Worm (Caenorhabditis elegans) whole organism, L4 larva: ENCODE measurements around the gene fbxc-30.
A peak's percentile ranks its signal among the peaks of the same experiment; 100 is the strongest.

Source experiments
- D1046.2 ChIP-seq: fragments of 200-800 bp; sonication (Bioruptor generic); IDR thresholded peaks from 2 replicates; pipeline ENCODE4 v1.3.6; 2022; ENCODE audit warnings: missing genetic modification characterization, missing compliant biosample characterization
- F10B5.3 ChIP-seq: sonication (generic microtip); optimal IDR thresholded peaks from 2 replicates; lab custom pipeline; 2016; ENCODE audit warnings: mild to moderate bottlenecking, missing genetic modification characterization, missing compliant biosample characterization
- F44E2.7 ChIP-seq: fragments of 200-800 bp; sonication (Bioruptor generic); IDR thresholded peaks from 2 replicates; pipeline ENCODE4 v2.1.2; 2022; ENCODE audit warnings: missing genetic modification characterization, missing compliant biosample characterization
- T26A8.4 ChIP-seq: fragments of 200-800 bp; sonication (Bioruptor generic); IDR thresholded peaks from 2 replicates; pipeline ENCODE4 v1.3.6; 2022; ENCODE audit warnings: missing genetic modification characterization, missing compliant biosample characterization
- Y48G9A.11 ChIP-seq: fragments of 200-800 bp; sonication (Bioruptor generic); IDR thresholded peaks from 2 replicates; pipeline ENCODE4 v1.3.6; 2022; ENCODE audit warnings: missing genetic modification reagents, missing genetic modification characterization, missing compliant biosample characterization
- Y5F2A.4 ChIP-seq: fragments of 200-800 bp; sonication (Bioruptor generic); optimal IDR thresholded peaks from 2 replicates; lab custom pipeline; 2018; ENCODE audit warnings: mild to moderate bottlenecking, missing genetic modification characterization, missing compliant biosample characterization
- ZK337.2 ChIP-seq: fragments of 200-800 bp; sonication (Bioruptor generic); IDR thresholded peaks from 2 replicates; pipeline ENCODE4 v1.3.6; 2022; ENCODE audit warnings: missing genetic modification reagents, missing genetic modification characterization, missing compliant biosample characterization
- arid-1 ChIP-seq: fragments of 200-800 bp; sonication (Bioruptor generic); conservative IDR thresholded peaks from 2 replicates; pipeline ENCODE4 v1.3.6; 2022; ENCODE audit warnings: missing genetic modification reagents, missing genetic modification characterization, missing compliant biosample characterization
- ceh-20 ChIP-seq: fragments of 200-800 bp; sonication (Bioruptor generic); IDR thresholded peaks from 2 replicates; pipeline ENCODE4 v1.3.6; 2022; ENCODE audit warnings: missing genetic modification reagents, missing genetic modification characterization, missing compliant biosample characterization
- ceh-28 ChIP-seq: fragments of 150-350 bp; optimal IDR thresholded peaks from 2 replicates; lab custom pipeline; 2014; ENCODE audit warnings: missing biosample characterization, missing genetic modification reagents, missing genetic modification characterization
- ceh-32 ChIP-seq: sonication (generic microtip); optimal IDR thresholded peaks from 2 replicates; lab custom pipeline; 2016; ENCODE audit warnings: mild to moderate bottlenecking, missing genetic modification characterization, missing compliant biosample characterization; ENCODE audit not compliant: poor library complexity
- ceh-44 ChIP-seq: fragments of 200-800 bp; sonication (Bioruptor generic); IDR thresholded peaks from 2 replicates; pipeline ENCODE4 v1.3.6; 2022; ENCODE audit warnings: missing genetic modification reagents, missing genetic modification characterization, missing compliant biosample characterization
- ceh-62 ChIP-seq: sonication (generic microtip); optimal IDR thresholded peaks from 2 replicates; lab custom pipeline; 2017; ENCODE audit warnings: missing biosample characterization, missing genetic modification characterization
- ces-1 ChIP-seq: fragments of 150-350 bp; sonication (generic microtip); optimal IDR thresholded peaks from 4 replicates; lab custom pipeline; 2014; ENCODE audit warnings: missing biosample characterization, missing genetic modification reagents, missing genetic modification characterization
- ctbp-1 ChIP-seq: fragments of 200-800 bp; sonication (Bioruptor generic); IDR thresholded peaks from 2 replicates; pipeline ENCODE4 v1.3.6; 2022; ENCODE audit warnings: missing genetic modification reagents, missing genetic modification characterization, missing compliant biosample characterization
- daf-12 ChIP-seq: fragments of 150-350 bp; optimal IDR thresholded peaks from 2 replicates; lab custom pipeline; 2014; ENCODE audit warnings: missing biosample characterization, missing genetic modification reagents, missing genetic modification characterization
- daf-19 ChIP-seq: fragments of 200-800 bp; sonication (Bioruptor generic); conservative IDR thresholded peaks from 2 replicates; pipeline ENCODE4 v1.3.6; 2022; ENCODE audit warnings: missing genetic modification characterization, missing compliant biosample characterization
- dmd-8 ChIP-seq: fragments of 200-800 bp; sonication (Bioruptor generic); IDR thresholded peaks from 2 replicates; pipeline ENCODE4 v1.3.6; 2022; ENCODE audit warnings: missing genetic modification characterization, missing compliant biosample characterization
- dpl-1 ChIP-seq: fragments of 150-350 bp; optimal IDR thresholded peaks from 2 replicates; lab custom pipeline; 2014; ENCODE audit warnings: missing biosample characterization, missing genetic modification reagents, missing genetic modification characterization
- dve-1 ChIP-seq: sonication (generic microtip); optimal IDR thresholded peaks from 2 replicates; lab custom pipeline; 2017; ENCODE audit warnings: antibody characterized with exemption, mild to moderate bottlenecking, missing genetic modification characterization, missing compliant biosample characterization; ENCODE audit not compliant: insufficient read depth
- egl-43 ChIP-seq: fragments of 200-800 bp; sonication (Bioruptor generic); IDR thresholded peaks from 2 replicates; pipeline ENCODE4 v1.3.6; 2022; ENCODE audit warnings: missing genetic modification reagents, missing genetic modification characterization, missing compliant biosample characterization
- fos-1 ChIP-seq: fragments of 150-350 bp; optimal IDR thresholded peaks from 2 replicates; lab custom pipeline; 2014; ENCODE audit warnings: missing biosample characterization, missing genetic modification characterization
- lim-7 ChIP-seq: fragments of 200-800 bp; sonication (Bioruptor generic); IDR thresholded peaks from 2 replicates; pipeline ENCODE4 v1.3.6; 2022; ENCODE audit warnings: missing genetic modification characterization, missing compliant biosample characterization
- lin-1 ChIP-seq: fragments of 200-800 bp; sonication (Bioruptor generic); IDR thresholded peaks from 2 replicates; pipeline ENCODE4 v1.3.6; 2022; ENCODE audit warnings: missing genetic modification reagents, missing genetic modification characterization, missing compliant biosample characterization
- lin-29 ChIP-seq: fragments of 200-800 bp; sonication (Bioruptor generic); IDR thresholded peaks from 2 replicates; pipeline ENCODE4 v1.3.6; 2022; ENCODE audit warnings: missing genetic modification reagents, missing genetic modification characterization, missing compliant biosample characterization
- lir-3 ChIP-seq: sonication (generic microtip); optimal IDR thresholded peaks from 2 replicates; lab custom pipeline; 2016; ENCODE audit warnings: mild to moderate bottlenecking, missing genetic modification characterization, missing compliant biosample characterization
- lsy-2 ChIP-seq, 2 experiments: fragments of 150-350 bp in 1 of 2; sonication (generic microtip) in 1 of 2; optimal IDR thresholded peaks; 2 replicates each; lab custom pipeline; 2014 to 2017; ENCODE audit warnings: missing biosample characterization in 2 of 2, missing genetic modification characterization in 2 of 2
- madf-9 ChIP-seq: fragments of 200-800 bp; sonication (Bioruptor generic); conservative IDR thresholded peaks from 2 replicates; pipeline ENCODE4 v1.3.6; 2022; ENCODE audit warnings: missing genetic modification reagents, missing genetic modification characterization, missing compliant biosample characterization
- mdl-1 ChIP-seq, 2 experiments: fragments of 150-350 bp in 1 of 2; sonication (generic microtip) in 1 of 2; optimal IDR thresholded peaks; 2 replicates each; lab custom pipeline; 2014 to 2017; ENCODE audit warnings: missing biosample characterization in 2 of 2, missing genetic modification characterization in 2 of 2
- mxl-3 ChIP-seq: fragments of 200-800 bp; sonication (Bioruptor generic); optimal IDR thresholded peaks from 2 replicates; lab custom pipeline; 2018; ENCODE audit warnings: mild to moderate bottlenecking, missing genetic modification characterization, missing compliant biosample characterization
- nhr-237 ChIP-seq: sonication (generic microtip); optimal IDR thresholded peaks from 2 replicates; lab custom pipeline; 2017; ENCODE audit warnings: missing biosample characterization, missing genetic modification characterization
- nhr-41 ChIP-seq: fragments of 200-800 bp; sonication (Bioruptor generic); IDR thresholded peaks from 2 replicates; pipeline ENCODE4 v1.3.6; 2022; ENCODE audit warnings: missing genetic modification reagents, missing genetic modification characterization, missing compliant biosample characterization
- nhr-42 ChIP-seq: fragments of 200-800 bp; sonication (Bioruptor generic); IDR thresholded peaks from 2 replicates; pipeline ENCODE4 v1.3.6; 2022; ENCODE audit warnings: missing genetic modification characterization, missing compliant biosample characterization
- nhr-48 ChIP-seq: sonication (generic microtip); optimal IDR thresholded peaks from 2 replicates; lab custom pipeline; 2016; ENCODE audit warnings: mild to moderate bottlenecking, missing genetic modification characterization, missing compliant biosample characterization
- pha-4 ChIP-seq, 2 experiments: fragments of 150-350 bp in 1 of 2; fragments of 200-800 bp in 1 of 2; sonication (Bioruptor generic) in 1 of 2; IDR thresholded peaks in 1 of 2; optimal IDR thresholded peaks in 1 of 2; 2 replicates each; pipeline versions ENCODE4 v1.3.6 to Lab custom; 2014 to 2022; ENCODE audit warnings: missing genetic modification characterization in 2 of 2, missing genetic modification reagents in 2 of 2, missing biosample characterization in 1 of 2, missing compliant biosample characterization in 1 of 2
- pqm-1 ChIP-seq: sonication (generic microtip); optimal IDR thresholded peaks from 2 replicates; lab custom pipeline; 2017; ENCODE audit warnings: missing biosample characterization, missing genetic modification characterization
- rbr-2 ChIP-seq: sonication (generic microtip); optimal IDR thresholded peaks from 2 replicates; lab custom pipeline; 2016; ENCODE audit warnings: missing genotype, missing genetic modification characterization, missing compliant biosample characterization
- saeg-2 ChIP-seq: fragments of 200-800 bp; sonication (Bioruptor generic); IDR thresholded peaks from 2 replicates; pipeline ENCODE4 v1.3.6; 2022; ENCODE audit warnings: missing genetic modification reagents, missing genetic modification characterization, missing compliant biosample characterization
- sdz-12 ChIP-seq: fragments of 200-800 bp; sonication (Bioruptor generic); optimal IDR thresholded peaks from 2 replicates; lab custom pipeline; 2018; ENCODE audit warnings: mild to moderate bottlenecking, missing genetic modification characterization, missing compliant biosample characterization
- snpc-4 ChIP-seq: fragments of 150-350 bp; optimal IDR thresholded peaks from 2 replicates; lab custom pipeline; 2014; ENCODE audit warnings: missing biosample characterization, missing genetic modification characterization
- spr-1 ChIP-seq: sonication (generic microtip); optimal IDR thresholded peaks from 2 replicates; lab custom pipeline; 2016; ENCODE audit warnings: mild to moderate bottlenecking, missing genetic modification characterization, missing compliant biosample characterization
- tag-97 ChIP-seq: fragments of 200-800 bp; sonication (Bioruptor generic); IDR thresholded peaks from 2 replicates; pipeline ENCODE4 v1.3.6; 2022; ENCODE audit warnings: missing genetic modification characterization, missing compliant biosample characterization
- unc-130 ChIP-seq: sonication (generic microtip); optimal IDR thresholded peaks from 2 replicates; lab custom pipeline; 2016; ENCODE audit warnings: missing genetic modification reagents, missing genetic modification characterization, missing compliant biosample characterization
- unc-39 ChIP-seq: sonication (generic microtip); optimal IDR thresholded peaks from 2 replicates; lab custom pipeline; 2017; ENCODE audit warnings: missing biosample characterization, missing genetic modification characterization
- unc-62 ChIP-seq, 3 experiments: fragments of 150-350 bp in 1 of 3; sonication (generic microtip); optimal IDR thresholded peaks in 2 of 3; peaks in 1 of 3; 1 replicate in 1 of 3; 2 replicates in 2 of 3; lab custom pipeline; 2014 to 2017; ENCODE audit warnings: missing biosample characterization in 3 of 3, missing genetic modification characterization in 3 of 3, missing genetic modification reagents in 3 of 3, missing genotype in 1 of 3
- zfp-2 ChIP-seq: sonication (generic microtip); optimal IDR thresholded peaks from 2 replicates; lab custom pipeline; 2016; ENCODE audit warnings: mild to moderate bottlenecking, missing genetic modification characterization, missing compliant biosample characterization
- zip-11 ChIP-seq: fragments of 200-800 bp; sonication (Bioruptor generic); IDR thresholded peaks from 2 replicates; pipeline ENCODE4 v1.3.6; 2022; ENCODE audit warnings: missing genetic modification characterization, missing compliant biosample characterization
- ztf-11 ChIP-seq: fragments of 150-350 bp; optimal IDR thresholded peaks from 2 replicates; lab custom pipeline; 2014; ENCODE audit warnings: missing biosample characterization, missing genetic modification characterization
- ztf-7 ChIP-seq: fragments of 150-350 bp; optimal IDR thresholded peaks from 2 replicates; lab custom pipeline; 2014; ENCODE audit warnings: missing biosample characterization, missing genetic modification characterization

Gene fbxc-30

ce11 chrII:913222-913722, 4.2 kb upstream of the fbxc-30 start, which contains the start of gene fbxc-33 (continued):
- no peak for TF ChIP-seq spr-1 (tag; lab: Kevin White, UChicago)
- TF ChIP-seq ceh-44 (GFP tag; lab: Robert Waterston, UW) = no peak
- TF ChIP-seq ces-1 = no peak
- TF ChIP-seq lir-3 (tag; lab: Kevin White, UChicago) = no peak
- TF ChIP-seq sdz-12 = no peak
- no peak for TF ChIP-seq ztf-7 (tag; lab: Kevin White, UChicago)
- TF ChIP-seq fos-1 (tag; lab: Kevin White, UChicago) = no peak
- TF ChIP-seq lin-29 (GFP tag; lab: Robert Waterston, UW) = no peak
- TF ChIP-seq dpl-1 = peak; percentile 41
- no peak for TF ChIP-seq ceh-20

- no peak for TF ChIP-seq daf-19 (GFP tag; lab: Robert Waterston, UW)
- no peak for TF ChIP-seq lsy-2 (tag; optimal IDR thresholded peaks at IDR 0.05; lab: Kevin White, UChicago)
- no peak for TF ChIP-seq unc-130 (GFP tag; lab: Kevin White, UChicago)
- no peak for TF ChIP-seq ctbp-1 (GFP tag; lab: Robert Waterston, UW)
- no peak for TF ChIP-seq zip-11 (GFP tag; lab: Robert Waterston, UW)
- TF ChIP-seq ztf-11 (tag; lab: Kevin White, UChicago) = no peak
- no peak for TF ChIP-seq mxl-3 (GFP tag; lab: Kevin White, UChicago)
- peak; percentile 100 for TF ChIP-seq pqm-1 (tag; lab: Kevin White, UChicago)
- no peak for TF ChIP-seq F44E2.7
- no peak for TF ChIP-seq lim-7 (GFP tag; lab: Robert Waterston, UW)
- no peak; the same call in 1 of the 2 replicates for TF ChIP-seq pha-4 (GFP tag; IDR thresholded peaks at IDR 0.05; lab: Robert Waterston, UW)
- no peak for TF ChIP-seq pha-4 (tag; optimal IDR thresholded peaks at IDR 0.05; lab: Kevin White, UChicago)
- TF ChIP-seq daf-12 (tag; lab: Kevin White, UChicago) = no peak
- TF ChIP-seq tag-97 (GFP tag; lab: Robert Waterston, UW) = no peak
- no peak for TF ChIP-seq dmd-8
- peak; percentile 32 to 91 for TF ChIP-seq unc-62 (GFP tag; optimal IDR thresholded peaks at IDR 0.05 in 1 of 2; lab: Kevin White, UChicago)
- no peak for TF ChIP-seq unc-62 (tag; optimal IDR thresholded peaks at IDR 0.05; lab: Kevin White, UChicago)
- TF ChIP-seq F10B5.3 = no peak
- no peak for TF ChIP-seq zfp-2 (tag; lab: Kevin White, UChicago)
- TF ChIP-seq sdz-12 = no peak
- no peak for TF ChIP-seq T26A8.4 (GFP tag; lab: Robert Waterston, UW)
- peak; percentile 98 for TF ChIP-seq lin-1 (GFP tag; lab: Robert Waterston, UW)
- no peak for TF ChIP-seq dve-1 (tag; lab: Kevin White, UChicago)
- no peak for TF ChIP-seq rbr-2 (tag; lab: Kevin White, UChicago)
- TF ChIP-seq snpc-4 (tag; lab: Kevin White, UChicago) = no peak
- no peak for TF ChIP-seq Y5F2A.4 (GFP tag; lab: Kevin White, UChicago)
- peak in 1 of 2 experiments; percentile 1 for TF ChIP-seq mdl-1 (tag; optimal IDR thresholded peaks at IDR 0.05; lab: Kevin White, UChicago)
- TF ChIP-seq nhr-41 (GFP tag; lab: Robert Waterston, UW) = peak; percentile 85; the same call in 1 of the 2 replicates
- no peak for TF ChIP-seq nhr-48
- 0 out of 2 replicates have a peak, but pooled peaks have one; percentile 32 for TF ChIP-seq nhr-42 (GFP tag; lab: Robert Waterston, UW)
- no peak for TF ChIP-seq ZK337.2 (GFP tag; lab: Robert Waterston, UW)
- no peak for TF ChIP-seq egl-43 (GFP tag; lab: Robert Waterston, UW)
- TF ChIP-seq saeg-2 (GFP tag; lab: Robert Waterston, UW) = no peak
- TF ChIP-seq arid-1 = no peak
- TF ChIP-seq D1046.2 = no peak
- TF ChIP-seq lin-29 (GFP tag; lab: Robert Waterston, UW) = no peak
- no peak for TF ChIP-seq dpl-1
- no peak for TF ChIP-seq ceh-32 (tag; lab: Kevin White, UChicago)
- no peak for TF ChIP-seq Y48G9A.11 (GFP tag; lab: Robert Waterston, UW)
- TF ChIP-seq unc-39 (tag; lab: Kevin White, UChicago) = no peak
- TF ChIP-seq nhr-237 (tag; lab: Kevin White, UChicago) = no peak
- no peak for TF ChIP-seq ceh-28 (tag; lab: Kevin White, UChicago)
- no peak for TF ChIP-seq ceh-62 (tag; lab: Kevin White, UChicago)
- no peak for TF ChIP-seq madf-9
Measured at ce11 chrII:915206-915605, 2.2 kb upstream of the fbxc-30 start.
